Worm (Caenorhabditis elegans): ENCODE measurements around the gene sma-4.
A peak's percentile ranks its signal among the peaks of the same experiment; 100 is the strongest.

sma-4 gene

DNA sequence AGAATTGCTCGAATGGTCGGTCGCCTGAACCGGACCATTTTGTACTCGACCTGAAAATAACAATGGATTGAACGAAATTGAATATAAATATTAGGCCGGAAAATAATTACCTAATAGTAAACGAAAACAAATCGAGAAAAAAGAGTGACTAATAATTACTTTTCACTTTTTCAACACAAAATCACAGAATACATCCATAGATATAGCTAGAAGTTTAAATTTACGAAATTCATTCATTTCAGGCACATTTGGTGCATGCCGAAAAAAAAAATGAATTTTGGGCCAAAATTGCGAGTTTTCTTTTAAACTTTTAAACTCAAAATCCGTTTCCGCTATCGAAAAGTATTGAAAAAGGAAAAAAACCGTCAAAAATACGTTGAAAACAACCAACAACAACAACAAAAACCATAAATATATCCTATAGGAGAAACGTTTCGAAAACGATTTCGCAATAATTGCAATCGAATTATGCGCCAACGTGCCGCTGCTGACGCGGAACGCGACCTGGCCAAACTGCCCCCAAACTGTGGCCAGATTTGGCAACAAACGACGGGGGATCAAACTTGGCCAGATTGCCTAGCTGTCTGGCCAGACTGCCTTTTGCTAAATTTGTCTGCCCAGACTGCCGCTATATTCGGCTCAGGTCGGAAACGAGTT is 30.6 kb upstream of the sma-4 start, which contains the start of gene Y37B11A.3 (continued):
- TF ChIP-seq mab-9 (GFP tag; IDR thresholded peaks at IDR 0.05), result peak; percentile 62

DNA sequence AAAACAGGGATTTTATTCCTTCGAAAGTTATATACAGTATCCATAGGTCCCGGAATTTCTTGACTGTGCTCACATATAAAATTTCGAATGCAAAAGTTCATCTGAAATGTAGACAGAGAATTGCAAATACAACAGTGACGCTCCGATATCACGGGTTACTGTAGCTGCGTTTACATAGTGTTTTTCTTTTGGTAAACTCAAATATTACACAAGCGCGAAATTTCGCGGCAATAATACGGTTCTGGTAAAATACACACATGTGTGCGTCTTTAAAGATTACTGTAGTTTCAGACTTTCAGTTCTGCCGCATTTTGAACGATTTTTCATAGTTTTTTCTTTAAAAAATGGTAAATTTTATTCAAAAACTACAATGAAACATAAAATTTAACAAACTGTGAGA is 25.5 kb upstream of the sma-4 start, which contains the start of gene rev-3:
TSS of gene rev-3 (minus strand) at position 101 of the 400 bp plus-strand sequence.
- TF ChIP-seq skn-1 (tag; optimal IDR thresholded peaks at IDR 0.05), result no peak
- TF ChIP-seq efl-1 (optimal IDR thresholded peaks at IDR 0.05), result no peak
- no peak for TF ChIP-seq efl-1 (GFP tag; optimal IDR thresholded peaks at IDR 0.05 in 1 of 2)
- TF ChIP-seq ztf-4 (tag; optimal IDR thresholded peaks at IDR 0.05), result no peak
- TF ChIP-seq unc-86 (tag; optimal IDR thresholded peaks at IDR 0.05), result no peak

DNA sequence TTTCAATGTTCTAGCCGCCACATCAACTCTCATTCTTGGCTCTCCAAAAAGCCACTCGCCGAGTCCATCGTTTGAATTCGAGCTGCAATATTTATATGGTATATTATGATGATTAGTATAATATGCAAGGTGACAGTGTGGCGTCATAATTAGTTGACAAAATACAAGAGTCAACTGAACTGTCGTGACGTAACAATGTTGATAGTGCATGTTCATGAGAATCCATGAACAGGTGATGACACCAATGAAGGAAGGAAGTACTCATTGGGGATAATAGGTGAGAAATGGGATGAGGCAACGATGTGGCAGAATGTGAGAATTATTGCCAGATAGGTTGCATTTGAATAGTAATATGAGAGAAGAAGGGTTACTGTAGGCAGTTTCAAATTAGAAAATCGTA is 21.1 kb upstream of the sma-4 start:
- TF ChIP-seq efl-1 (optimal IDR thresholded peaks at IDR 0.05) (no peak), efl-1 (GFP tag; optimal IDR thresholded peaks at IDR 0.05 in 1 of 2) (peak in 1 of 2 experiments; percentile 44), nhr-237 (tag; optimal IDR thresholded peaks at IDR 0.05) (no peak), pqm-1 (tag; optimal IDR thresholded peaks at IDR 0.05) (no peak)

DNA sequence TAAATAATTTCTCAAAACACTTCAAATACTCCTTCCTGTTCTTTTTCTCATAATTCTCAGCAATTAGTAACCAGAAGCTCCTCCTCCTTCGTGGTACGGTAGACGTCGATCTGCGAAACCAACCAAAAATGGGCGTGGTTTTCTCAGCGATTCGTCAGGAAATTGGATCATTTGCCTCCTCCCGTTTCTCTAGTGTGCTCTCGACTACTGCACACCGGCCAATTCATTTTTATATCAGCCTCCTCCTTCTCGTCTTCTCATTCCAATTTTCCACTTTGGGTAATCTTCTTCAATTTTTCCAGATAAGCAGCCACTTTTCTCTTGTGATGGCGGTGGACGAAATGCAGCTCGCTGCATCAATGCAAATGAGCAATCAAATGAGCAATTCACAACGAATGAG is 17.3 kb upstream of the sma-4 start, which contains the start of gene ceh-10:
TSS of gene ceh-10 (plus strand) at position 301 of the 400 bp plus-strand sequence.
- TF ChIP-seq efl-3 (GFP tag; optimal IDR thresholded peaks at IDR 0.05) (no peak), lin-15B (tag; optimal IDR thresholded peaks at IDR 0.05) (no peak), lin-14 (GFP tag; optimal IDR thresholded peaks at IDR 0.05) (peak; percentile 44), tbx-2 (tag; optimal IDR thresholded peaks at IDR 0.05) (peak; percentile 4), fos-1 (tag; optimal IDR thresholded peaks at IDR 0.05) (no peak)

DNA sequence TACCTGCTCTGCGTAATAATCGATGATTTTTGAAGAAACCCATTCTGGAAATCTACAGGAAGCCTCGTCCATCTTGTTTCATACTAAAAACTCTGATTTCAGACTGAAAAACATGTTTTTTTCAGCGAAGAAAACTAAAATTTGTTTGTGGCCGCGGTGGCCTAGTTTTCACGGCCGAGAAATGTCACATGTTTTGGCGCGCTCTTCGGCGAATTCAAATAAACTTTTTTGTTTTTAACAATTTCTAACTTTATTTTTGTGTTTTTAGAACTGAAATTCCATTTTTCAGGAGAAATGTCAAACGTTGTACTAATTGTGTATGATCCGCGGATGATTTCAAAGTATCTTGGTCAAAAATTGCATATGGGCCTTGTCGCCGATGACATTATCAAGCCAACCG is 13.1 kb upstream of the sma-4 start, which contains the start of the genes polq-1 and him-10:
TSS of gene polq-1 (minus strand) at position 190 of the 400 bp plus-strand sequence.
TSS of gene him-10 (plus strand) at position 290 of the 400 bp plus-strand sequence.
- TF ChIP-seq ceh-8 (GFP tag; optimal IDR thresholded peaks at IDR 0.05), result no peak
- TF ChIP-seq ceh-63 (GFP tag; optimal IDR thresholded peaks at IDR 0.05), result no peak
- peak; percentile 35 for TF ChIP-seq lin-14 (GFP tag; optimal IDR thresholded peaks at IDR 0.05)
- TF ChIP-seq hlh-4 (tag; optimal IDR thresholded peaks at IDR 0.05), result no peak
- TF ChIP-seq nhr-20 (tag; optimal IDR thresholded peaks at IDR 0.05), result no peak
- no peak for TF ChIP-seq dsc-1 (tag; optimal IDR thresholded peaks at IDR 0.05)
- TF ChIP-seq ceh-82 (tag; optimal IDR thresholded peaks at IDR 0.05), result peak in 1 of 3 experiments; percentile 14
- no peak for TF ChIP-seq nhr-28 (tag; optimal IDR thresholded peaks at IDR 0.05)
- TF ChIP-seq rnt-1 (tag; optimal IDR thresholded peaks at IDR 0.05), result peak; percentile 80
- peak; percentile 16 for TF ChIP-seq snu-23 (GFP tag; optimal IDR thresholded peaks at IDR 0.05)
- TF ChIP-seq lin-13 (GFP tag; optimal IDR thresholded peaks at IDR 0.05), result no peak
- no peak for TF ChIP-seq ceh-88 (GFP tag; IDR thresholded peaks at IDR 0.05)
- no peak for TF ChIP-seq zag-1 (tag; optimal IDR thresholded peaks at IDR 0.05)
- no peak for TF ChIP-seq fkh-10 (GFP tag; optimal IDR thresholded peaks at IDR 0.05)
- TF ChIP-seq lir-3 (tag; optimal IDR thresholded peaks at IDR 0.05; ENCODE audit: poor library complexity), result peak; percentile 18
- no peak for TF ChIP-seq jun-1 (tag; optimal IDR thresholded peaks at IDR 0.05)
- TF ChIP-seq swsn-7 (tag; optimal IDR thresholded peaks at IDR 0.05), result no peak
- TF ChIP-seq skn-1 (tag; optimal IDR thresholded peaks at IDR 0.05), result peak; percentile 29
- TF ChIP-seq snpc-4 (tag; optimal IDR thresholded peaks at IDR 0.05), result peak; percentile 6
- TF ChIP-seq irx-1 (tag; optimal IDR thresholded peaks at IDR 0.05), result no peak
- no peak for TF ChIP-seq egl-27 (tag; optimal IDR thresholded peaks at IDR 0.05)
- TF ChIP-seq sup-37 (GFP tag; optimal IDR thresholded peaks at IDR 0.05), result no peak
- TF ChIP-seq lin-15B (tag; optimal IDR thresholded peaks at IDR 0.05), result no peak
- peak; percentile 68 to 89 for TF ChIP-seq lin-35 (GFP tag; optimal IDR thresholded peaks at IDR 0.05)
- no peak for TF ChIP-seq vab-15 (tag; optimal IDR thresholded peaks at IDR 0.05)
- TF ChIP-seq nhr-76 (tag; optimal IDR thresholded peaks at IDR 0.05), result no peak
- TF ChIP-seq Y116A8C.19 (tag; optimal IDR thresholded peaks at IDR 0.05; ENCODE audit: borderline replicate concordance), result no peak
- no peak for TF ChIP-seq nhr-12 (tag; optimal IDR thresholded peaks at IDR 0.05)
- no peak for TF ChIP-seq aly-2 (tag; optimal IDR thresholded peaks at IDR 0.05)
- TF ChIP-seq nhr-77 (tag; optimal IDR thresholded peaks at IDR 0.05), result no peak
- no peak for TF ChIP-seq zip-4 (GFP tag; optimal IDR thresholded peaks at IDR 0.05)
- no peak for TF ChIP-seq elt-3 (tag; optimal IDR thresholded peaks at IDR 0.05)
- peak; percentile 1 for TF ChIP-seq fkh-8 (tag; optimal IDR thresholded peaks at IDR 0.05)
- no peak for TF ChIP-seq ztf-4 (tag; optimal IDR thresholded peaks at IDR 0.05)
- no peak for TF ChIP-seq ama-1 (optimal IDR thresholded peaks at IDR 0.05)
- TF ChIP-seq unc-130 (tag; optimal IDR thresholded peaks at IDR 0.05), result no peak
